Fruit fly (Drosophila melanogaster): ENCODE measurements around the gene mRpS22.
A peak's percentile ranks its signal among the peaks of the same experiment; 100 is the strongest.

The mRpS22 gene

dm6 chr3R:27925000-27925970, 8.6 kb downstream of the mRpS22 start, which contains the start of gene mino (continued):
- TF ChIP-seq gsb (GFP tag; IDR thresholded peaks at IDR 0.05) (no peak), gsb-n (tag; optimal IDR thresholded peaks at IDR 0.05) (no peak), gro (GFP tag; optimal IDR thresholded peaks at IDR 0.05) (peak; percentile 11), stc (GFP tag; IDR thresholded peaks at IDR 0.05) (no peak), CG12071 (GFP tag; optimal IDR thresholded peaks at IDR 0.05) (no peak), disco-r (GFP tag; optimal IDR thresholded peaks at IDR 0.05) (no peak), lmd (GFP tag; IDR thresholded peaks at IDR 0.05) (no peak), CG6765 (GFP tag; optimal IDR thresholded peaks at IDR 0.05) (peak; percentile 38), cwo (GFP tag; optimal IDR thresholded peaks at IDR 0.05) (peak; percentile 20), rib (GFP tag; IDR thresholded peaks at IDR 0.05) (peak; percentile 33; the same call in 1 of the 2 replicates), CG43689 (GFP tag; IDR thresholded peaks at IDR 0.05) (0 out of 2 replicates have a peak, but pooled peaks have one; percentile 6), mirr (GFP tag; optimal IDR thresholded peaks at IDR 0.05) (peak; percentile 15), scrt (GFP tag; optimal IDR thresholded peaks at IDR 0.05) (no peak), nom (GFP tag; optimal IDR thresholded peaks at IDR 0.05) (peak; percentile 94), Abd-B (GFP tag; optimal IDR thresholded peaks at IDR 0.05) (no peak), gcm (GFP tag; optimal IDR thresholded peaks at IDR 0.05) (no peak), H2.0 (GFP tag; IDR thresholded peaks at IDR 0.05) (no peak), Lim3 (GFP tag; IDR thresholded peaks at IDR 0.05) (no peak), CG13894 (tag; optimal IDR thresholded peaks at IDR 0.05) (peak; percentile 99), CG3281 (GFP tag; optimal IDR thresholded peaks at IDR 0.05) (peak; percentile 34), CG13624 (GFP tag; optimal IDR thresholded peaks at IDR 0.05) (peak; percentile 57), sens (GFP tag) (peak; percentile 45), kni (GFP tag; optimal IDR thresholded peaks at IDR 0.05) (no peak), fru (optimal IDR thresholded peaks at IDR 0.05) (no peak), knrl (GFP tag; IDR thresholded peaks at IDR 0.05; ENCODE audit: partially characterized antibody) (0 out of 3 replicates have a peak, but pooled peaks have one; percentile 11)

dm6 chr3R:27925971-27926533, 9.3 kb downstream of the mRpS22 start:
- no peak for TF ChIP-seq Tbp (GFP tag; optimal IDR thresholded peaks at IDR 0.05)
- 0 out of 3 replicates have a peak, but pooled peaks have one; percentile 34 for TF ChIP-seq CG17361 (GFP tag; IDR thresholded peaks at IDR 0.05)
- TF ChIP-seq CG11723 (GFP tag; optimal IDR thresholded peaks at IDR 0.05), result no peak
- TF ChIP-seq dysf (GFP tag; IDR thresholded peaks at IDR 0.05), result 0 out of 3 replicates have a peak, but pooled peaks have one; percentile 14
- TF ChIP-seq stc (GFP tag; IDR thresholded peaks at IDR 0.05), result no peak
- TF ChIP-seq CG18619 (GFP tag; optimal IDR thresholded peaks at IDR 0.05), result no peak
- no peak for TF ChIP-seq CG5953 (GFP tag; IDR thresholded peaks at IDR 0.05)
- no peak for TF ChIP-seq zen (tag; optimal IDR thresholded peaks at IDR 0.05)
- no peak for TF ChIP-seq CG7987 (GFP tag; optimal IDR thresholded peaks at IDR 0.05)
- no peak for TF ChIP-seq ash1 (GFP tag; optimal IDR thresholded peaks at IDR 0.05)
- TF ChIP-seq sug (tag; optimal IDR thresholded peaks at IDR 0.05), result no peak
- no peak for TF ChIP-seq fd3F (GFP tag; optimal IDR thresholded peaks at IDR 0.05)
- TF ChIP-seq odd (GFP tag; optimal IDR thresholded peaks at IDR 0.05), result no peak
- no peak for TF ChIP-seq dimm (GFP tag; IDR thresholded peaks at IDR 0.05)
- TF ChIP-seq Dref (GFP tag; IDR thresholded peaks at IDR 0.05), result no peak
- TF ChIP-seq YL-1 (GFP tag; optimal IDR thresholded peaks at IDR 0.05), result no peak
- TF ChIP-seq fd96Cb (tag; optimal IDR thresholded peaks at IDR 0.05), result no peak
- no peak for TF ChIP-seq CG9797 (GFP tag; optimal IDR thresholded peaks at IDR 0.05)
- no peak for TF ChIP-seq Sox102F (GFP tag; optimal IDR thresholded peaks at IDR 0.05)
- TF ChIP-seq exex (tag; optimal IDR thresholded peaks at IDR 0.05), result peak; percentile 24
- TF ChIP-seq CG6854 (GFP tag; optimal IDR thresholded peaks at IDR 0.05), result no peak
- TF ChIP-seq CG9437 (GFP tag; optimal IDR thresholded peaks at IDR 0.05), result peak; percentile 17
- no peak for TF ChIP-seq CG4360 (GFP tag; IDR thresholded peaks at IDR 0.05)
- TF ChIP-seq CoRest (tag; optimal IDR thresholded peaks at IDR 0.05), result peak; percentile 22
- no peak for TF ChIP-seq danr (GFP tag; IDR thresholded peaks at IDR 0.05)

All from whole organism, embryonic.